Worm (Caenorhabditis elegans): ENCODE results near the gene tbc-17.
A peak's percentile ranks its signal among the peaks of the same experiment; 100 is the strongest.

The tbc-17 gene

ce11 chrII:12659676-12660371 is 34.4 kb upstream of the tbc-17 start (continued):
- TF ChIP-seq dpl-1 (GFP tag; optimal IDR thresholded peaks at IDR 0.05) (peak in 2 of 3 experiments; percentile 13 to 29), lin-14 (GFP tag; optimal IDR thresholded peaks at IDR 0.05) (peak; percentile 90), fos-1 (tag; optimal IDR thresholded peaks at IDR 0.05) (no peak), elt-3 (tag; optimal IDR thresholded peaks at IDR 0.05) (peak in 1 of 6 experiments; percentile 15), elt-2 (tag; optimal IDR thresholded peaks at IDR 0.05) (no peak), fkh-8 (tag; optimal IDR thresholded peaks at IDR 0.05) (peak; percentile 16), fkh-4 (tag; optimal IDR thresholded peaks at IDR 0.05; ENCODE audit: borderline replicate concordance) (peak; percentile 58), vab-15 (tag; optimal IDR thresholded peaks at IDR 0.05) (no peak), pqm-1 (tag; optimal IDR thresholded peaks at IDR 0.05) (no peak), lin-39 (tag; optimal IDR thresholded peaks at IDR 0.05) (no peak), irx-1 (tag; optimal IDR thresholded peaks at IDR 0.05) (peak; percentile 22), ets-5 (GFP tag; IDR thresholded peaks at IDR 0.05) (no peak), zip-4 (GFP tag; optimal IDR thresholded peaks at IDR 0.05) (no peak), ceh-63 (GFP tag; optimal IDR thresholded peaks at IDR 0.05) (no peak), alr-1 (tag; optimal IDR thresholded peaks at IDR 0.05; ENCODE audit: borderline replicate concordance) (no peak), xbp-1 (tag; optimal IDR thresholded peaks at IDR 0.05) (no peak), hlh-17 (GFP tag; optimal IDR thresholded peaks at IDR 0.05; ENCODE audit: borderline replicate concordance) (no peak), lin-35 (GFP tag; optimal IDR thresholded peaks at IDR 0.05) (peak in 1 of 2 experiments; percentile 13), ceh-8 (GFP tag; optimal IDR thresholded peaks at IDR 0.05) (no peak), unc-86 (tag; optimal IDR thresholded peaks at IDR 0.05) (no peak), unc-98 (GFP tag; IDR thresholded peaks at IDR 0.05) (peak; percentile 48), aly-2 (tag; optimal IDR thresholded peaks at IDR 0.05) (no peak), snpc-4 (tag; optimal IDR thresholded peaks at IDR 0.05) (no peak), isw-1 (GFP tag; IDR thresholded peaks at IDR 0.05) (no peak), jun-1 (tag; optimal IDR thresholded peaks at IDR 0.05) (no peak), tbx-2 (tag; optimal IDR thresholded peaks at IDR 0.05) (no peak), pag-3 (tag; optimal IDR thresholded peaks at IDR 0.05; ENCODE audit: borderline replicate concordance, insufficient read depth) (no peak), nhr-11 (tag; optimal IDR thresholded peaks at IDR 0.05) (no peak), nhr-47 (tag; optimal IDR thresholded peaks at IDR 0.05) (peak; percentile 20), ces-1 (GFP tag; optimal IDR thresholded peaks at IDR 0.05) (no peak), efl-1 (optimal IDR thresholded peaks at IDR 0.05) (peak; percentile 12 to 38), efl-1 (GFP tag; optimal IDR thresholded peaks at IDR 0.05 in 1 of 2) (peak in 1 of 2 experiments; percentile 22), ztf-11 (tag; optimal IDR thresholded peaks at IDR 0.05) (no peak), rnt-1 (tag; optimal IDR thresholded peaks at IDR 0.05) (peak; percentile 68), ceh-90 (tag; optimal IDR thresholded peaks at IDR 0.05) (no peak), snu-23 (GFP tag; optimal IDR thresholded peaks at IDR 0.05) (peak; percentile 45), nhr-12 (tag; optimal IDR thresholded peaks at IDR 0.05) (no peak), F16B12.6 (tag; optimal IDR thresholded peaks at IDR 0.05) (no peak), C34B4.2 (tag; optimal IDR thresholded peaks at IDR 0.05) (no peak), tlp-1 (tag; optimal IDR thresholded peaks at IDR 0.05) (no peak)

- peak; percentile 49 for TF ChIP-seq lin-14 (GFP tag; optimal IDR thresholded peaks at IDR 0.05)
- no peak for TF ChIP-seq unc-86 (tag; optimal IDR thresholded peaks at IDR 0.05)
Observed at ce11 chrII:12661930-12662329, 32.3 kb upstream of the tbc-17 start.
